Worm (Caenorhabditis elegans) whole organism, late embryonic: ENCODE measurements around the gene srh-63.
"Not testable (repeated sequence)": the region's sequence is repeated elsewhere in the genome, so short reads cannot be mapped to it uniquely, and the experiment has no call there.

Experiments
- K02D7.2 ChIP-seq: sonication (generic microtip); optimal IDR thresholded peaks from 2 replicates; lab custom pipeline; 2017; ENCODE audit warnings: mild to moderate bottlenecking, missing genetic modification characterization, missing compliant biosample characterization
- T23F11.4 ChIP-seq: fragments of 200-800 bp; sonication (Bioruptor generic); optimal IDR thresholded peaks from 2 replicates; lab custom pipeline; 2018; ENCODE audit warnings: mild to moderate bottlenecking, missing genetic modification characterization, missing compliant biosample characterization
- Y22D7AL.16 ChIP-seq: sonication (generic microtip); optimal IDR thresholded peaks from 2 replicates; lab custom pipeline; 2016; ENCODE audit warnings: missing genetic modification characterization, missing compliant biosample characterization
- ceh-14 ChIP-seq: sonication (generic microtip); optimal IDR thresholded peaks from 2 replicates; lab custom pipeline; 2016; ENCODE audit warnings: missing genotype, missing genetic modification characterization, missing compliant biosample characterization
- ceh-18 ChIP-seq: sonication (generic microtip); optimal IDR thresholded peaks from 2 replicates; lab custom pipeline; 2016; ENCODE audit warnings: missing genetic modification characterization, missing compliant biosample characterization
- ceh-2 ChIP-seq: sonication (generic microtip); optimal IDR thresholded peaks from 2 replicates; lab custom pipeline; 2016; ENCODE audit warnings: missing genotype, missing genetic modification characterization, missing compliant biosample characterization
- ceh-22 ChIP-seq: sonication (generic microtip); optimal IDR thresholded peaks from 2 replicates; lab custom pipeline; 2017; ENCODE audit warnings: missing biosample characterization, missing genetic modification characterization
- ceh-24 ChIP-seq: sonication (generic microtip); optimal IDR thresholded peaks from 2 replicates; lab custom pipeline; 2016; ENCODE audit warnings: mild to moderate bottlenecking, missing genetic modification characterization, missing compliant biosample characterization
- ceh-30 ChIP-seq: fragments of 150-350 bp; optimal IDR thresholded peaks from 2 replicates; lab custom pipeline; 2014; ENCODE audit warnings: missing biosample characterization, missing genetic modification characterization
- ceh-34 ChIP-seq: sonication (generic microtip); optimal IDR thresholded peaks from 2 replicates; lab custom pipeline; 2016; ENCODE audit warnings: mild to moderate bottlenecking, missing genetic modification characterization, missing compliant biosample characterization
- ceh-48 ChIP-seq: sonication (generic microtip); optimal IDR thresholded peaks from 2 replicates; lab custom pipeline; 2016; ENCODE audit warnings: missing genetic modification characterization, inconsistent platforms, missing compliant biosample characterization
- ceh-6 ChIP-seq: fragments of 200-800 bp; sonication (Bioruptor generic); optimal IDR thresholded peaks from 2 replicates; lab custom pipeline; 2018; ENCODE audit warnings: mild to moderate bottlenecking, missing genetic modification characterization, missing compliant biosample characterization
- ceh-9 ChIP-seq: sonication (generic microtip); optimal IDR thresholded peaks from 2 replicates; lab custom pipeline; 2016; ENCODE audit warnings: mild to moderate bottlenecking, missing genetic modification characterization, inconsistent platforms, missing compliant biosample characterization
- dmd-4 ChIP-seq: sonication (generic microtip); optimal IDR thresholded peaks from 2 replicates; lab custom pipeline; 2016; ENCODE audit warnings: borderline replicate concordance, missing genetic modification characterization, missing compliant biosample characterization
- dve-1 ChIP-seq: sonication (generic microtip); optimal IDR thresholded peaks from 2 replicates; lab custom pipeline; 2017; ENCODE audit warnings: antibody characterized with exemption, mild to moderate bottlenecking, missing genetic modification characterization, missing compliant biosample characterization
- elt-2 ChIP-seq: sonication (generic microtip); optimal IDR thresholded peaks from 2 replicates; lab custom pipeline; 2016; ENCODE audit warnings: missing genetic modification reagents, missing genetic modification characterization, missing compliant biosample characterization
- elt-4 ChIP-seq: sonication (generic microtip); optimal IDR thresholded peaks from 2 replicates; lab custom pipeline; 2016; ENCODE audit warnings: missing genetic modification characterization, missing compliant biosample characterization
- ets-4 ChIP-seq: sonication (generic microtip); optimal IDR thresholded peaks from 2 replicates; lab custom pipeline; 2016; ENCODE audit warnings: missing genetic modification characterization, missing compliant biosample characterization
- fax-1 ChIP-seq: sonication (generic microtip); optimal IDR thresholded peaks from 2 replicates; lab custom pipeline; 2016; ENCODE audit warnings: missing genotype, missing genetic modification characterization, missing compliant biosample characterization
- fkh-6 ChIP-seq: sonication (generic microtip); optimal IDR thresholded peaks from 2 replicates; lab custom pipeline; 2016; ENCODE audit warnings: missing genetic modification characterization, missing compliant biosample characterization
- hlh-30 ChIP-seq: sonication (generic microtip); optimal IDR thresholded peaks from 2 replicates; lab custom pipeline; 2017; ENCODE audit warnings: antibody characterized with exemption, missing genetic modification characterization, missing compliant biosample characterization; ENCODE audit not compliant: insufficient read depth
- hlh-8 ChIP-seq: sonication (generic microtip); optimal IDR thresholded peaks from 2 replicates; lab custom pipeline; 2016; ENCODE audit warnings: missing genotype, missing genetic modification characterization, missing compliant biosample characterization
- lin-11 ChIP-seq: fragments of 200-800 bp; sonication (Bioruptor generic); optimal IDR thresholded peaks from 2 replicates; lab custom pipeline; 2018; ENCODE audit warnings: mild to moderate bottlenecking, missing genetic modification characterization, missing compliant biosample characterization
- nfya-1 ChIP-seq: sonication (generic microtip); optimal IDR thresholded peaks from 2 replicates; lab custom pipeline; 2017; ENCODE audit warnings: missing genetic modification characterization, mild to moderate bottlenecking, missing compliant biosample characterization, antibody characterized with exemption, moderate library complexity
- nhr-11 ChIP-seq: fragments of 150-350 bp; optimal IDR thresholded peaks from 2 replicates; lab custom pipeline; 2014; ENCODE audit warnings: missing biosample characterization, missing genetic modification characterization
- pat-9 ChIP-seq: fragments of 200-800 bp; sonication (Bioruptor generic); optimal IDR thresholded peaks from 2 replicates; lab custom pipeline; 2018; ENCODE audit warnings: mild to moderate bottlenecking, missing genetic modification characterization, moderate library complexity, missing compliant biosample characterization
- pax-1 ChIP-seq: fragments of 150-350 bp; optimal IDR thresholded peaks from 2 replicates; lab custom pipeline; 2014; ENCODE audit warnings: missing biosample characterization, missing genetic modification characterization
- pha-4 ChIP-seq: fragments of 150-350 bp; optimal IDR thresholded peaks from 2 replicates; lab custom pipeline; 2018; ENCODE audit warnings: missing biosample characterization, missing genetic modification reagents, missing genetic modification characterization
- pqm-1 ChIP-seq: sonication (generic microtip); optimal IDR thresholded peaks from 2 replicates; lab custom pipeline; 2016; ENCODE audit warnings: missing genetic modification characterization, missing compliant biosample characterization
- pros-1 ChIP-seq: fragments of 150-350 bp; optimal IDR thresholded peaks from 2 replicates; lab custom pipeline; 2014; ENCODE audit warnings: missing biosample characterization, missing genetic modification reagents, missing genetic modification characterization
- ref-2 ChIP-seq: sonication (generic microtip); optimal IDR thresholded peaks from 2 replicates; lab custom pipeline; 2016; ENCODE audit warnings: missing genetic modification characterization, missing compliant biosample characterization
- sdc-2 ChIP-seq: sonication (generic microtip); optimal IDR thresholded peaks from 2 replicates; lab custom pipeline; 2016; ENCODE audit warnings: missing genotype, missing genetic modification characterization, missing compliant biosample characterization
- sox-2 ChIP-seq: fragments of 200-800 bp; sonication (Bioruptor generic); IDR thresholded peaks from 2 replicates; pipeline ENCODE4 v1.3.6; 2022; ENCODE audit warnings: missing genetic modification reagents, missing genetic modification characterization, missing compliant biosample characterization
- sox-4 ChIP-seq: sonication (generic microtip); optimal IDR thresholded peaks from 2 replicates; lab custom pipeline; 2017; ENCODE audit warnings: mild to moderate bottlenecking, missing genetic modification characterization, inconsistent platforms, missing compliant biosample characterization
- tbx-2 ChIP-seq: sonication (generic microtip); optimal IDR thresholded peaks from 2 replicates; lab custom pipeline; 2016; ENCODE audit warnings: missing genetic modification characterization, missing compliant biosample characterization
- ttx-3 ChIP-seq: sonication (generic microtip); optimal IDR thresholded peaks from 2 replicates; lab custom pipeline; 2016; ENCODE audit warnings: missing genetic modification reagents, missing genetic modification characterization, missing compliant biosample characterization
- unc-86 ChIP-seq: sonication (generic microtip); optimal IDR thresholded peaks from 2 replicates; lab custom pipeline; 2016; ENCODE audit warnings: missing genetic modification characterization, missing compliant biosample characterization
- zip-5 ChIP-seq: sonication (generic microtip); optimal IDR thresholded peaks from 2 replicates; lab custom pipeline; 2016; ENCODE audit warnings: missing genetic modification characterization, missing compliant biosample characterization
- ztf-16 ChIP-seq: sonication (generic microtip); optimal IDR thresholded peaks from 2 replicates; lab custom pipeline; 2017; ENCODE audit warnings: missing genetic modification characterization, missing compliant biosample characterization

The srh-63 gene

ce11 chrIV:14536911-14537310 lies 13.2 kb downstream of the srh-63 start, which contains the start of gene T27E7.5 (continued):
- no peak for TF ChIP-seq elt-4 (tag; lab: Kevin White, UChicago)
- TF ChIP-seq lin-11: no peak

- TF ChIP-seq unc-86: no peak
- no peak for TF ChIP-seq ceh-2 (tag; lab: Kevin White, UChicago)
- no peak for TF ChIP-seq fkh-6 (tag; lab: Kevin White, UChicago)
- no peak for TF ChIP-seq sdc-2 (tag; lab: Kevin White, UChicago)
- TF ChIP-seq Y22D7AL.16 (tag; lab: Kevin White, UChicago): no peak
- TF ChIP-seq ceh-34 (tag; lab: Kevin White, UChicago): no peak
- TF ChIP-seq sox-4 (tag; lab: Kevin White, UChicago): no peak
- TF ChIP-seq ceh-24: no peak
- TF ChIP-seq hlh-30 (tag; lab: Kevin White, UChicago): no peak
- TF ChIP-seq fax-1 (tag; lab: Kevin White, UChicago): no peak
- TF ChIP-seq, all 69 proteins: peak for 0
These were observed 18.8 kb downstream of the srh-63 start, which contains the start of gene pals-29 for ce11 chrIV:14542517-14542916. Gene pals-29, minus strand, starts transcription at chrIV:14542617.

- TF ChIP-seq nfya-1 (tag; lab: Kevin White, UChicago) (peak; percentile 93), ets-4 (tag; lab: Kevin White, UChicago) (no peak), ztf-16 (tag; lab: Kevin White, UChicago) (no peak)
- TF ChIP-seq, all 69 proteins: peak for 1
These were observed 23.6 kb downstream of the srh-63 start for ce11 chrIV:14547292-14547691.

ce11 chrIV:14549308-14549707 lies 25.6 kb downstream of the srh-63 start, which contains the start of gene T27E7.9:
Gene T27E7.9, minus strand, starts transcription at chrIV:14549408.
- TF ChIP-seq T23F11.4 (no peak), ceh-24 (no peak), unc-86 (no peak), dve-1 (tag; lab: Kevin White, UChicago) (no peak), tbx-2 (tag; lab: Kevin White, UChicago) (no peak), pat-9 (no peak), nfya-1 (tag; lab: Kevin White, UChicago) (no peak), elt-2 (tag; lab: Kevin White, UChicago) (no peak), ceh-34 (tag; lab: Kevin White, UChicago) (no peak), sox-2 (GFP tag; lab: Robert Waterston, UW) (no peak), hlh-30 (tag; lab: Kevin White, UChicago) (no peak), ceh-6 (GFP tag; lab: Kevin White, UChicago) (no peak), ceh-48 (no peak), ceh-22 (tag; lab: Kevin White, UChicago) (no peak), hlh-8 (tag; lab: Kevin White, UChicago) (no peak), ttx-3 (tag; lab: Kevin White, UChicago) (no peak)

DNA sequence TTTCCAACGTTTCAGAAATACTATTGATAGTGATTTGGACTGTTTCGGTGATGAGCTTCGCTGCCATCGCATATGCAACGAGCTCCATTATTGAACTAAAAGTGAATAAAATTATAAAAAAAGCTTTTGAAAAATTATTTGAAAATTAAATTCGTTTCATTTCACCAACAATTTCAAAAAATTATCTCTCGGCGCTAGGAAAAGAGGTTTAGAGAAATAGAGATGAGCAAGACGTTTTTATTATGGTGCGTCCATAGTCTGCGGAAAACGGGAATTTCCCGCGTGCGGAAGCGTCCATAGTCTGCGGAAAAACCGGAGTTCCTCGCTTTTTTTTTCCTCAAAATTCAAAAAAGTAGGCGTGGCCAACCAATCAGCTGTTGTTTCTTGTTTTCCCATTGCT lies 28.2 kb downstream of the srh-63 start, which contains the start of gene pals-30:
Gene pals-30 (minus strand): TSS at position 101 of the 400 bp plus-strand sequence.
- TF ChIP-seq dmd-4 (tag; lab: Kevin White, UChicago); ceh-22 (tag; lab: Kevin White, UChicago); nhr-11: not testable (repeated sequence)

DNA sequence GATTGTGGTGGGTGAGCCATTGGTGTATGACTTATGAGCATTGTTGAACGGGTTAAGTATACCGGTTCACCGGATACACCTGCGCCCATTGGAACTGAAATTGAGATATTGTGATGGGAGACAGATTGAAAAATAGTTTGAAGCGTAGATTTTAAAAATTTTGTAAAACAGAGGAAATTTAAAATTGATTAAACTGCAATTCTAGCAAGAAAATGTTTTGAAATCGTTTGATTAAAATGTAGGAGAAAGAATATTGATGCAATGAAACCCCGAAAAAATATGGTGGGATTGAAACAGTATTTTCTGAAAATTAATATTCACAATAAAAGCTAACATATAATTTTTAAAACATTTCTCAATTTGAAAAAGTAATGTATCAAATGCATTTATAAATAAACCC lies 31.1 kb downstream of the srh-63 start, which contains the start of gene Y57G11B.6:
Gene Y57G11B.6 (minus strand): TSS at position 101 of the 400 bp plus-strand sequence.
- TF ChIP-seq zip-5 (tag; lab: Kevin White, UChicago): no peak
- no peak for TF ChIP-seq ceh-30 (tag; lab: Kevin White, UChicago)
- TF ChIP-seq pqm-1: no peak
- TF ChIP-seq pha-4 (tag; lab: Kevin White, UChicago): no peak
- no peak for TF ChIP-seq ref-2 (tag; lab: Kevin White, UChicago)
- no peak for TF ChIP-seq ceh-14 (tag; lab: Kevin White, UChicago)
- TF ChIP-seq pros-1 (tag; lab: Kevin White, UChicago): no peak
- no peak for TF ChIP-seq sdc-2 (tag; lab: Kevin White, UChicago)
- TF ChIP-seq ceh-9 (tag; lab: Kevin White, UChicago): no peak
- no peak for TF ChIP-seq K02D7.2
- no peak for TF ChIP-seq ceh-34 (tag; lab: Kevin White, UChicago)
- TF ChIP-seq dve-1 (tag; lab: Kevin White, UChicago): no peak
- TF ChIP-seq pax-1 (tag; lab: Kevin White, UChicago): no peak
- TF ChIP-seq ceh-18 (tag; lab: Kevin White, UChicago): no peak
- TF ChIP-seq lin-11: no peak
- TF ChIP-seq, all 69 proteins: peak for 0
